Fruit fly (Drosophila melanogaster) whole organism, embryonic: ENCODE results near the gene Gr5a.

Experiments used
- Adf1 ChIP-seq: fragments of 200-800 bp; sonication (Bioruptor generic); IDR thresholded peaks from 2 replicates; pipeline ENCODE4 v1.3.6; 2022; ENCODE audit warnings: missing biosample characterization, missing genetic modification characterization
- Aef1 ChIP-seq: fragments of 200-800 bp; sonication (Bioruptor generic); IDR thresholded peaks from 3 replicates; pipeline ENCODE4 v1.3.6; 2022; ENCODE audit warnings: missing biosample characterization, missing genetic modification characterization
- CG10543 ChIP-seq: fragments of 200-800 bp; sonication (Bioruptor generic); optimal IDR thresholded peaks from 3 replicates; lab custom pipeline; 2017; ENCODE audit warnings: missing biosample characterization, mild to moderate bottlenecking, missing genetic modification characterization, moderate library complexity
- CG10565 ChIP-seq: fragments of 200-800 bp; sonication (Bioruptor generic); optimal IDR thresholded peaks from 3 replicates; lab custom pipeline; 2016; ENCODE audit warnings: missing biosample characterization, mild to moderate bottlenecking, missing genetic modification characterization
- CG10959 ChIP-seq: fragments of 200-800 bp; sonication (Bioruptor generic); IDR thresholded peaks from 2 replicates; pipeline ENCODE4 v1.3.6; 2022; ENCODE audit warnings: missing biosample characterization, missing genetic modification characterization
- CG12104 ChIP-seq: fragments of 200-800 bp; sonication (Bioruptor generic); optimal IDR thresholded peaks from 3 replicates; lab custom pipeline; 2016; ENCODE audit warnings: missing biosample characterization, missing genetic modification characterization
- CG13287 ChIP-seq: fragments of 200-800 bp; sonication (Bioruptor generic); IDR thresholded peaks from 2 replicates; pipeline ENCODE4 v1.3.6; 2022; ENCODE audit warnings: missing biosample characterization, missing genetic modification characterization; ENCODE audit not compliant: partially characterized antibody
- CG14860 ChIP-seq: fragments of 200-800 bp; sonication (Bioruptor generic); IDR thresholded peaks from 3 replicates; pipeline ENCODE4 v1.3.6; 2022; ENCODE audit warnings: missing biosample characterization, missing genetic modification characterization; ENCODE audit not compliant: partially characterized antibody
- CG16813 ChIP-seq: fragments of 200-800 bp; sonication (Bioruptor generic); IDR thresholded peaks from 3 replicates; pipeline ENCODE4 v1.3.6; 2022; ENCODE audit warnings: missing biosample characterization, missing genetic modification characterization; ENCODE audit not compliant: partially characterized antibody
- CG17385 ChIP-seq: fragments of 200-800 bp; sonication (Bioruptor generic); optimal IDR thresholded peaks from 3 replicates; lab custom pipeline; 2018; ENCODE audit warnings: missing biosample characterization, mild to moderate bottlenecking, missing genetic modification characterization
- CG33213 ChIP-seq: fragments of 200-800 bp; sonication (Bioruptor generic); optimal IDR thresholded peaks from 3 replicates; lab custom pipeline; 2016; ENCODE audit warnings: missing biosample characterization, missing genetic modification characterization
- CG34224 ChIP-seq: fragments of 200-800 bp; sonication (Bioruptor generic); IDR thresholded peaks from 3 replicates; pipeline ENCODE4 v1.3.6; 2022; ENCODE audit warnings: missing biosample characterization, missing genetic modification characterization; ENCODE audit not compliant: partially characterized antibody
- CG34376 ChIP-seq: fragments of 200-800 bp; sonication (Bioruptor generic); optimal IDR thresholded peaks from 2 replicates; lab custom pipeline; 2018; ENCODE audit warnings: missing biosample characterization, mild to moderate bottlenecking, missing genetic modification characterization
- CG4360 ChIP-seq: fragments of 200-800 bp; sonication (Bioruptor generic); IDR thresholded peaks from 2 replicates; pipeline ENCODE4 v1.3.6; 2022; ENCODE audit warnings: missing biosample characterization, missing genetic modification characterization
- CG4707 ChIP-seq: fragments of 200-800 bp; sonication (Bioruptor generic); optimal IDR thresholded peaks from 2 replicates; lab custom pipeline; 2018; ENCODE audit warnings: missing biosample characterization, mild to moderate bottlenecking, missing genetic modification characterization, moderate library complexity
- CG7928 ChIP-seq: fragments of 200-800 bp; sonication (Bioruptor generic); optimal IDR thresholded peaks from 2 replicates; lab custom pipeline; 2017; ENCODE audit warnings: missing biosample characterization, mild to moderate bottlenecking, missing genetic modification characterization
- CG7963 ChIP-seq: fragments of 200-800 bp; sonication (Bioruptor generic); IDR thresholded peaks from 3 replicates; pipeline ENCODE4 v1.3.6; 2022; ENCODE audit warnings: missing biosample characterization, missing genetic modification characterization; ENCODE audit not compliant: partially characterized antibody
- Dref ChIP-seq: fragments of 200-800 bp; sonication (Bioruptor generic); IDR thresholded peaks from 2 replicates; pipeline ENCODE4 v1.3.6; 2022; ENCODE audit warnings: missing biosample characterization, missing genetic modification characterization
- HLH4C ChIP-seq: fragments of 200-800 bp; sonication (Bioruptor generic); IDR thresholded peaks from 3 replicates; pipeline ENCODE4 v1.3.6; 2022; ENCODE audit warnings: missing biosample characterization, missing genetic modification characterization; ENCODE audit not compliant: partially characterized antibody
- Med ChIP-seq: fragments of 200-800 bp; sonication (Bioruptor generic); peaks from one replicate; lab custom pipeline; 2016; ENCODE audit warnings: missing biosample characterization, missing genetic modification characterization, mild to moderate bottlenecking, inconsistent platforms, moderate library complexity
- Opbp ChIP-seq: fragments of 200-800 bp; sonication (Bioruptor generic); IDR thresholded peaks from 3 replicates; pipeline ENCODE4 v1.3.6; 2022; ENCODE audit warnings: missing biosample characterization, missing genetic modification characterization; ENCODE audit not compliant: partially characterized antibody
- Scr ChIP-seq: fragments of 200-800 bp; sonication (Bioruptor generic); IDR thresholded peaks from 2 replicates; pipeline ENCODE4 v1.3.6; 2022; ENCODE audit warnings: missing biosample characterization, missing genetic modification characterization; ENCODE audit not compliant: partially characterized antibody
- Sry-δ ChIP-seq: fragments of 200-800 bp; sonication (Bioruptor generic); optimal IDR thresholded peaks from 2 replicates; lab custom pipeline; 2016; ENCODE audit warnings: missing biosample characterization, missing genetic modification characterization
- Trl ChIP-seq, 3 experiments: fragments of >200 bp in 2 of 3; fragments of 200-800 bp in 1 of 3; sonication (Bioruptor generic) in 1 of 3; optimal IDR thresholded peaks; 2 replicates in 1 of 3; 3 replicates in 2 of 3; lab custom pipeline; 2016 to 2017; ENCODE audit warnings: missing biosample characterization in 1 of 3, missing genetic modification characterization in 1 of 3
- amos ChIP-seq: fragments of 200-800 bp; sonication (Bioruptor generic); IDR thresholded peaks from 2 replicates; pipeline ENCODE4 v1.3.6; 2022; ENCODE audit warnings: missing biosample characterization, missing genetic modification characterization; ENCODE audit not compliant: partially characterized antibody
- aop ChIP-seq: fragments of 200-800 bp; sonication (Bioruptor generic); IDR thresholded peaks from 2 replicates; pipeline ENCODE4 v1.3.6; 2022; ENCODE audit warnings: missing biosample characterization, missing genetic modification characterization
- cg ChIP-seq: fragments of 200-800 bp; sonication (Bioruptor generic); optimal IDR thresholded peaks from 3 replicates; lab custom pipeline; 2019; ENCODE audit warnings: missing biosample characterization, mild to moderate bottlenecking, missing genetic modification characterization, moderate library complexity
- chinmo ChIP-seq: fragments of 200-800 bp; sonication (Bioruptor generic); IDR thresholded peaks from 4 replicates; pipeline ENCODE4 v1.3.6; 2022; ENCODE audit warnings: missing biosample characterization, missing genetic modification characterization; ENCODE audit not compliant: partially characterized antibody
- dysf ChIP-seq: fragments of 200-800 bp; sonication (Bioruptor generic); IDR thresholded peaks from 3 replicates; pipeline ENCODE4 v1.3.6; 2022; ENCODE audit warnings: missing biosample characterization, missing genetic modification characterization
- emc ChIP-seq: fragments of 200-800 bp; sonication (Bioruptor generic); optimal IDR thresholded peaks from 2 replicates; lab custom pipeline; 2016; ENCODE audit warnings: missing biosample characterization, missing genetic modification characterization
- inv ChIP-seq: fragments of 200-800 bp; sonication (Bioruptor generic); IDR thresholded peaks from 2 replicates; pipeline ENCODE4 v1.3.6; 2022; ENCODE audit warnings: missing biosample characterization, missing genetic modification characterization; ENCODE audit not compliant: partially characterized antibody
- kni ChIP-seq: fragments of 200-800 bp; sonication (Bioruptor generic); optimal IDR thresholded peaks from 3 replicates; lab custom pipeline; 2017; ENCODE audit warnings: mild to moderate bottlenecking, missing biosample characterization, missing genetic modification reagents, missing genetic modification characterization
- knrl ChIP-seq: fragments of 200-800 bp; sonication (Bioruptor generic); IDR thresholded peaks from 3 replicates; pipeline ENCODE4 v1.3.6; 2022; ENCODE audit warnings: missing biosample characterization, missing genetic modification characterization; ENCODE audit not compliant: partially characterized antibody
- lola ChIP-seq, 3 experiments: fragments of >200 bp in 2 of 3; fragments of 200-800 bp in 1 of 3; sonication (Bioruptor generic) in 1 of 3; optimal IDR thresholded peaks; 2 replicates each; lab custom pipeline; 2017 to 2019; ENCODE audit warnings: missing biosample characterization in 3 of 3, missing genetic modification characterization in 3 of 3, mild to moderate bottlenecking in 1 of 3, moderate library complexity in 1 of 3
- oc ChIP-seq: fragments of 200-800 bp; sonication (Bioruptor generic); optimal IDR thresholded peaks from 2 replicates; lab custom pipeline; 2018; ENCODE audit warnings: missing biosample characterization, mild to moderate bottlenecking, missing genetic modification characterization, moderate library complexity
- p53 ChIP-seq: fragments of 200-800 bp; sonication (Bioruptor generic); optimal IDR thresholded peaks from 2 replicates; lab custom pipeline; 2016; ENCODE audit warnings: missing biosample characterization, missing genetic modification characterization
- pb ChIP-seq: fragments of 200-800 bp; sonication (Bioruptor generic); optimal IDR thresholded peaks from 3 replicates; lab custom pipeline; 2016; ENCODE audit warnings: missing biosample characterization, missing genetic modification characterization
- pros ChIP-seq: fragments of 200-800 bp; sonication (Bioruptor generic); optimal IDR thresholded peaks from 3 replicates; lab custom pipeline; 2019; ENCODE audit warnings: missing biosample characterization, mild to moderate bottlenecking, missing genetic modification characterization, moderate library complexity
- pzg ChIP-seq: fragments of 200-800 bp; sonication (Bioruptor generic); optimal IDR thresholded peaks from 3 replicates; lab custom pipeline; 2018; ENCODE audit warnings: missing biosample characterization, mild to moderate bottlenecking, missing genetic modification characterization, moderate library complexity
- repo ChIP-seq: fragments of 200-800 bp; sonication (Bioruptor generic); optimal IDR thresholded peaks from 2 replicates; lab custom pipeline; 2016; ENCODE audit warnings: missing biosample characterization, missing genetic modification characterization
- row ChIP-seq: fragments of 200-800 bp; sonication (Bioruptor generic); IDR thresholded peaks from 3 replicates; pipeline ENCODE4 v1.3.6; 2022; ENCODE audit warnings: missing biosample characterization, missing genetic modification characterization
- sens ChIP-seq: fragments of 200-800 bp; sonication (Bioruptor generic); peaks from one replicate; lab custom pipeline; 2016; ENCODE audit warnings: missing biosample characterization, missing genetic modification characterization
- slp2 ChIP-seq: fragments of 200-800 bp; sonication (Bioruptor generic); optimal IDR thresholded peaks from 2 replicates; lab custom pipeline; 2016; ENCODE audit warnings: missing biosample characterization, missing genetic modification characterization
- twi ChIP-seq: fragments of 200-800 bp; optimal IDR thresholded peaks from 2 replicates; lab custom pipeline; 2019; ENCODE audit warnings: missing biosample characterization, mild to moderate bottlenecking, missing genetic modification characterization, moderate library complexity
- vnd ChIP-seq: fragments of 200-800 bp; sonication (Bioruptor generic); IDR thresholded peaks from 3 replicates; pipeline ENCODE4 v1.3.6; 2022; ENCODE audit warnings: missing biosample characterization, missing genetic modification characterization; ENCODE audit not compliant: partially characterized antibody

Gene Gr5a

DNA sequence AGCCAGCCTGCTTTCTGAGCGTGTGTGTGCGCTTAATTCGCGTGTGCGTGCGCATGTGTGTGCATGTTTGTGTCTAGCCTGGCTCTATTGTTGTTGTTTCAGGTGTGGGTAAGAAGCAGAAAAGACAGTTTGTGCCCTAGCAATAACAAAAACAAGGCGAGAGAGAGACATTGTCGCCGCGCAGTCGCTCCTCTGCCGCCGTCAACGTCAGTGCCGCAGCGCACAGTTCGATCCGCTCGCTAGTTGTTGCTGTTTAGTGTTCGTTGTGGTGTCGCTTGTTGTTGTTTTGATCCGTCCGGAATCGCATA, 9.8 kb downstream of the Gr5a start:
- peak; percentile 83 for TF ChIP-seq CG17385 (GFP tag; lab: Kevin White, UChicago)
- peak; percentile 87; the same call in 3 of the 4 replicates for TF ChIP-seq chinmo (GFP tag; lab: Robert Waterston, UW)
- no peak for TF ChIP-seq CG10565 (GFP tag; lab: Kevin White, UChicago)
- peak; percentile 75 for TF ChIP-seq p53 (GFP tag; lab: Kevin White, UChicago)
- TF ChIP-seq repo (GFP tag; lab: Kevin White, UChicago) = no peak
- peak; percentile 91 for TF ChIP-seq Adf1 (GFP tag; lab: Robert Waterston, UW)
- no peak for TF ChIP-seq CG34376
- TF ChIP-seq Aef1 (GFP tag; lab: Robert Waterston, UW) = peak; percentile 41; the same call in 2 of the 3 replicates
- TF ChIP-seq oc (tag; lab: Kevin White, UChicago) = peak; percentile 32
- TF ChIP-seq CG10543 (GFP tag; lab: Kevin White, UChicago) = peak; percentile 30
- TF ChIP-seq inv (GFP tag; lab: Robert Waterston, UW) = no peak
- peak in 1 of 2 experiments; percentile 15 for TF ChIP-seq Trl (optimal IDR thresholded peaks at IDR 0.05; lab: Kevin White, UChicago)
- no peak for TF ChIP-seq Trl (GFP tag; optimal IDR thresholded peaks at IDR 0.05; lab: Kevin White, UChicago)
- TF ChIP-seq CG12104 = no peak
- TF ChIP-seq kni (GFP tag; lab: Kevin White, UChicago) = peak; percentile 40
- peak; percentile 94 for TF ChIP-seq CG4360 (GFP tag; lab: Robert Waterston, UW)
- peak; percentile 5 for TF ChIP-seq twi (tag; lab: Kevin White, UChicago)
- TF ChIP-seq pros (GFP tag; lab: Kevin White, UChicago) = peak; percentile 17

- peak; percentile 53; the same call in 1 of the 4 replicates for TF ChIP-seq chinmo (GFP tag; lab: Robert Waterston, UW)
- TF ChIP-seq CG13287 (GFP tag; lab: Robert Waterston, UW) = peak; percentile 32
- peak; percentile 20 for TF ChIP-seq pzg
- peak; percentile 53; the same call in 2 of the 3 replicates for TF ChIP-seq HLH4C
- no peak for TF ChIP-seq CG7928
- TF ChIP-seq emc (GFP tag; lab: Kevin White, UChicago) = no peak
- no peak for TF ChIP-seq CG33213 (GFP tag; lab: Kevin White, UChicago)
- no peak for TF ChIP-seq lola (GFP tag; optimal IDR thresholded peaks at IDR 0.05; lab: Kevin White, UChicago)
- TF ChIP-seq aop = no peak
- TF ChIP-seq slp2 (GFP tag; lab: Kevin White, UChicago) = no peak
- peak; percentile 64 for TF ChIP-seq Dref (GFP tag; lab: Robert Waterston, UW)
- 0 out of 3 replicates have a peak, but pooled peaks have one; percentile 23 for TF ChIP-seq Opbp (GFP tag; lab: Robert Waterston, UW)
- peak; percentile 80 for TF ChIP-seq CG4707 (GFP tag; lab: Kevin White, UChicago)
- peak; percentile 16; the same call in 1 of the 3 replicates for TF ChIP-seq dysf (GFP tag; lab: Robert Waterston, UW)
- 0 out of 2 replicates have a peak, but pooled peaks have one; percentile 24 for TF ChIP-seq Scr
- peak; percentile 18; the same call in 1 of the 3 replicates for TF ChIP-seq CG14860
- TF ChIP-seq knrl (GFP tag; lab: Robert Waterston, UW) = 0 out of 3 replicates have a peak, but pooled peaks have one; percentile 27
- TF ChIP-seq CG34224 (GFP tag; lab: Robert Waterston, UW) = peak; percentile 38; the same call in 1 of the 3 replicates
- TF ChIP-seq CG16813 = peak; percentile 48; the same call in 1 of the 3 replicates
- TF ChIP-seq sens = no peak
- TF ChIP-seq pb (GFP tag; lab: Kevin White, UChicago) = peak; percentile 0
- TF ChIP-seq row = peak; percentile 55
- TF ChIP-seq CG7963 = peak; percentile 46; the same call in 1 of the 3 replicates
- TF ChIP-seq Sry-δ = peak; percentile 70
- TF ChIP-seq amos (GFP tag; lab: Robert Waterston, UW) = peak; percentile 59
- TF ChIP-seq vnd (GFP tag; lab: Robert Waterston, UW) = 0 out of 3 replicates have a peak, but pooled peaks have one; percentile 12
- peak; percentile 67 for TF ChIP-seq Med (GFP tag; lab: Kevin White, UChicago)
- TF ChIP-seq cg (GFP tag; lab: Kevin White, UChicago) = peak; percentile 86
- TF ChIP-seq CG10959 (GFP tag; lab: Robert Waterston, UW) = peak; percentile 90
- no peak; the same call in 2 of the 3 replicates for TF ChIP-seq Aef1 (GFP tag; lab: Robert Waterston, UW)
Observed at dm6 chrX:5690651-5691379, 10.4 kb downstream of the Gr5a start.
